Worm (Caenorhabditis elegans) whole organism, young adult: ENCODE measurements around the gene C14A6.12.

ENCODE experiments used
- B0035.1 ChIP-seq: sonication (generic microtip); optimal IDR thresholded peaks from 2 replicates; lab custom pipeline; 2016; ENCODE audit warnings: missing genetic modification characterization, mild to moderate bottlenecking, missing compliant biosample characterization, missing genotype, missing genetic modification reagents
- B0261.1 ChIP-seq: sonication (generic microtip); optimal IDR thresholded peaks from 2 replicates; lab custom pipeline; 2016; ENCODE audit warnings: mild to moderate bottlenecking, missing genetic modification characterization, moderate library complexity, missing compliant biosample characterization
- D2030.7 ChIP-seq: fragments of 200-800 bp; sonication (Bioruptor generic); IDR thresholded peaks from 2 replicates; pipeline ENCODE4 v1.3.6; 2022; ENCODE audit warnings: missing genetic modification reagents, missing genetic modification characterization, missing compliant biosample characterization
- F33H1.4 ChIP-seq: fragments of 200-800 bp; sonication (Bioruptor generic); IDR thresholded peaks from 2 replicates; pipeline ENCODE4 v1.3.6; 2022; ENCODE audit warnings: missing genetic modification reagents, missing genetic modification characterization, missing compliant biosample characterization
- F37B4.10 ChIP-seq: fragments of 200-800 bp; sonication (Bioruptor generic); IDR thresholded peaks from 2 replicates; pipeline ENCODE4 v1.3.6; 2022; ENCODE audit warnings: missing genetic modification characterization, missing compliant biosample characterization
- F39B2.1 ChIP-seq: fragments of 200-800 bp; sonication (Bioruptor generic); IDR thresholded peaks from 2 replicates; pipeline ENCODE4 v1.3.6; 2022; ENCODE audit warnings: missing genetic modification reagents, missing genetic modification characterization, missing compliant biosample characterization
- F49E8.2 ChIP-seq: sonication (generic microtip); optimal IDR thresholded peaks from 3 replicates; lab custom pipeline; 2017; ENCODE audit warnings: missing genetic modification characterization, mild to moderate bottlenecking, missing compliant biosample characterization, antibody characterized with exemption, moderate library complexity; ENCODE audit not compliant: insufficient read depth
- T26A5.8 ChIP-seq: sonication (generic microtip); optimal IDR thresholded peaks from 2 replicates; lab custom pipeline; 2016; ENCODE audit warnings: missing genetic modification characterization, missing compliant biosample characterization
- Y95B8A.8 ChIP-seq: fragments of 200-800 bp; sonication (Bioruptor generic); IDR thresholded peaks from 2 replicates; pipeline ENCODE4 v1.3.6; 2022; ENCODE audit warnings: missing genetic modification reagents, missing genetic modification characterization, missing compliant biosample characterization
- atf-7 ChIP-seq: sonication (generic microtip); optimal IDR thresholded peaks from 2 replicates; lab custom pipeline; 2017; ENCODE audit warnings: mild to moderate bottlenecking, missing genetic modification characterization, missing compliant biosample characterization
- athp-1 ChIP-seq: sonication (generic microtip); optimal IDR thresholded peaks from 2 replicates; lab custom pipeline; 2017; ENCODE audit warnings: mild to moderate bottlenecking, missing genetic modification characterization, missing compliant biosample characterization
- attf-3 ChIP-seq: fragments of 200-800 bp; sonication (Bioruptor generic); conservative IDR thresholded peaks from 2 replicates; pipeline ENCODE4 v1.3.6; 2022; ENCODE audit warnings: missing genetic modification reagents, missing genetic modification characterization, missing compliant biosample characterization
- bed-2 ChIP-seq: fragments of 200-800 bp; sonication (Bioruptor generic); IDR thresholded peaks from 2 replicates; pipeline ENCODE4 v1.3.6; 2022; ENCODE audit warnings: missing genetic modification reagents, missing genetic modification characterization, missing compliant biosample characterization
- ceh-91 ChIP-seq: fragments of 200-800 bp; sonication (Bioruptor generic); IDR thresholded peaks from 2 replicates; pipeline ENCODE4 v1.3.6; 2022; ENCODE audit warnings: missing genetic modification reagents, missing genetic modification characterization, missing compliant biosample characterization
- die-1 ChIP-seq: sonication (generic microtip); optimal IDR thresholded peaks from 2 replicates; lab custom pipeline; 2016; ENCODE audit warnings: missing genotype, mild to moderate bottlenecking, missing genetic modification characterization, missing compliant biosample characterization
- dox-1 ChIP-seq: fragments of 200-800 bp; sonication (Bioruptor generic); IDR thresholded peaks from 2 replicates; pipeline ENCODE4 v1.3.6; 2022; ENCODE audit warnings: missing genetic modification reagents, missing genetic modification characterization, missing compliant biosample characterization
- dpff-1 ChIP-seq: sonication (generic microtip); optimal IDR thresholded peaks from 2 replicates; lab custom pipeline; 2017; ENCODE audit warnings: mild to moderate bottlenecking, missing genetic modification characterization, missing compliant biosample characterization
- dpl-1 ChIP-seq: fragments of 150-350 bp; optimal IDR thresholded peaks from 2 replicates; lab custom pipeline; 2014; ENCODE audit warnings: missing biosample characterization, missing genetic modification reagents, missing genetic modification characterization
- egl-18 ChIP-seq: fragments of 200-800 bp; sonication (Bioruptor generic); IDR thresholded peaks from 2 replicates; pipeline ENCODE4 v1.3.6; 2022; ENCODE audit warnings: missing genetic modification reagents, missing genetic modification characterization, missing compliant biosample characterization
- him-1 ChIP-seq: sonication (generic microtip); optimal IDR thresholded peaks from 2 replicates; lab custom pipeline; 2016; ENCODE audit warnings: missing genotype, missing genetic modification reagents, missing genetic modification characterization, missing compliant biosample characterization
- hlh-12 ChIP-seq: sonication (generic microtip); optimal IDR thresholded peaks from 2 replicates; lab custom pipeline; 2016; ENCODE audit warnings: missing genetic modification characterization, missing compliant biosample characterization
- hlh-26 ChIP-seq: fragments of 200-800 bp; sonication (Bioruptor generic); conservative IDR thresholded peaks from 2 replicates; pipeline ENCODE4 v1.3.6; 2022; ENCODE audit warnings: missing genetic modification reagents, missing genetic modification characterization, missing compliant biosample characterization
- hmg-20 ChIP-seq: fragments of 200-800 bp; sonication (Bioruptor generic); IDR thresholded peaks from 2 replicates; pipeline ENCODE4 v1.3.6; 2022; ENCODE audit warnings: missing genetic modification reagents, missing genetic modification characterization, missing compliant biosample characterization
- hrde-1 ChIP-seq: sonication (generic microtip); optimal IDR thresholded peaks from 2 replicates; lab custom pipeline; 2016; ENCODE audit warnings: missing genetic modification characterization, mild to moderate bottlenecking, missing compliant biosample characterization, moderate library complexity, missing genotype, missing genetic modification reagents, borderline replicate concordance
- lsl-1 ChIP-seq: fragments of 200-800 bp; sonication (Bioruptor generic); optimal IDR thresholded peaks from 2 replicates; lab custom pipeline; 2018; ENCODE audit warnings: mild to moderate bottlenecking, missing genetic modification characterization, moderate library complexity, missing compliant biosample characterization
- madf-10 ChIP-seq: sonication (generic microtip); optimal IDR thresholded peaks from 2 replicates; lab custom pipeline; 2016; ENCODE audit warnings: mild to moderate bottlenecking, missing genetic modification characterization, missing compliant biosample characterization
- madf-8 ChIP-seq: fragments of 200-800 bp; sonication (Bioruptor generic); conservative IDR thresholded peaks from 2 replicates; pipeline ENCODE4 v1.3.6; 2022; ENCODE audit warnings: missing genetic modification reagents, missing genetic modification characterization, missing compliant biosample characterization
- nhr-120 ChIP-seq: fragments of 200-800 bp; sonication (Bioruptor generic); IDR thresholded peaks from 2 replicates; pipeline ENCODE4 v1.3.6; 2022; ENCODE audit warnings: missing genetic modification characterization, missing compliant biosample characterization
- nhr-80 ChIP-seq: sonication (generic microtip); optimal IDR thresholded peaks from 2 replicates; lab custom pipeline; 2016; ENCODE audit warnings: missing genetic modification characterization, missing compliant biosample characterization
- pbrm-1 ChIP-seq: fragments of 200-800 bp; sonication (Bioruptor generic); IDR thresholded peaks from 2 replicates; pipeline ENCODE4 v1.3.6; 2022; ENCODE audit warnings: missing genetic modification reagents, missing genetic modification characterization, missing compliant biosample characterization
- repo-1 ChIP-seq: sonication (generic microtip); optimal IDR thresholded peaks from 2 replicates; lab custom pipeline; 2017; ENCODE audit warnings: mild to moderate bottlenecking, missing genetic modification characterization, missing compliant biosample characterization
- rpc-1 ChIP-seq, 2 experiments: fragments of 150-350 bp in 1 of 2; sonication (generic microtip) in 1 of 2; optimal IDR thresholded peaks; 2 replicates each; lab custom pipeline; 2014 to 2018; ENCODE audit warnings: missing biosample characterization in 1 of 2, missing genetic modification characterization in 1 of 2, missing genetic modification reagents in 1 of 2, missing genotype in 1 of 2
- sdz-38 ChIP-seq: sonication (generic microtip); optimal IDR thresholded peaks from 2 replicates; lab custom pipeline; 2016; ENCODE audit warnings: missing genotype, missing genetic modification characterization, missing compliant biosample characterization
- sea-2 ChIP-seq: fragments of 200-800 bp; sonication (Bioruptor generic); IDR thresholded peaks from 2 replicates; pipeline ENCODE4 v1.3.6; 2022; ENCODE audit warnings: missing genetic modification characterization, missing compliant biosample characterization
- snpc-1.1 ChIP-seq: sonication (generic microtip); optimal IDR thresholded peaks from 2 replicates; lab custom pipeline; 2017; ENCODE audit warnings: missing genetic modification characterization, mild to moderate bottlenecking, missing compliant biosample characterization, antibody characterized with exemption, moderate library complexity, missing genotype, missing genetic modification reagents; ENCODE audit not compliant: insufficient read depth
- snpc-1.3 ChIP-seq: sonication (generic microtip); optimal IDR thresholded peaks from 2 replicates; lab custom pipeline; 2017; ENCODE audit warnings: missing genetic modification characterization, mild to moderate bottlenecking, missing compliant biosample characterization, antibody characterized with exemption, moderate library complexity, missing genotype, missing genetic modification reagents; ENCODE audit not compliant: insufficient read depth
- snpc-4 ChIP-seq, 5 experiments: fragments of 150-350 bp in 1 of 5; sonication (generic microtip) in 4 of 5; optimal IDR thresholded peaks; 2 replicates each; lab custom pipeline; 2014 to 2018; ENCODE audit warnings: missing genetic modification characterization in 5 of 5, missing biosample characterization in 3 of 5, antibody characterized with exemption in 2 of 5, mild to moderate bottlenecking in 2 of 5, missing compliant biosample characterization in 2 of 5, missing genotype in 2 of 5, moderate library complexity in 2 of 5, missing genetic modification reagents in 1 of 5
- unc-130 ChIP-seq: sonication (generic microtip); optimal IDR thresholded peaks from 2 replicates; lab custom pipeline; 2016; ENCODE audit warnings: missing genetic modification reagents, missing genetic modification characterization, missing compliant biosample characterization
- zfh-2 ChIP-seq: fragments of 200-800 bp; sonication (Bioruptor generic); conservative IDR thresholded peaks from 2 replicates; pipeline ENCODE4 v1.3.6; 2022; ENCODE audit warnings: missing genetic modification reagents, missing genetic modification characterization, missing compliant biosample characterization
- zim-3 ChIP-seq: sonication (generic microtip); optimal IDR thresholded peaks from 2 replicates; lab custom pipeline; 2017; ENCODE audit warnings: mild to moderate bottlenecking, missing genetic modification characterization, moderate library complexity, missing compliant biosample characterization
- ztf-22 ChIP-seq: fragments of 200-800 bp; sonication (Bioruptor generic); optimal IDR thresholded peaks from 2 replicates; lab custom pipeline; 2018; ENCODE audit warnings: mild to moderate bottlenecking, missing genetic modification characterization, moderate library complexity, missing compliant biosample characterization
- ztf-6 ChIP-seq: fragments of 200-800 bp; sonication (Bioruptor generic); IDR thresholded peaks from 2 replicates; pipeline ENCODE4 v1.3.6; 2022; ENCODE audit warnings: missing genetic modification reagents, missing genetic modification characterization, missing compliant biosample characterization

C14A6.12 gene

ce11 chrV:18128545-18128944, 33.9 kb downstream of the C14A6.12 start:
- TF ChIP-seq madf-8 (GFP tag; lab: Robert Waterston, UW) (no peak), hlh-26 (GFP tag; lab: Robert Waterston, UW) (no peak), atf-7 (tag; lab: Kevin White, UChicago) (no peak), ztf-22 (GFP tag; lab: Kevin White, UChicago) (no peak), hmg-20 (no peak), B0035.1 (tag; lab: Kevin White, UChicago) (no peak), unc-130 (GFP tag; lab: Kevin White, UChicago) (no peak), T26A5.8 (tag; lab: Kevin White, UChicago) (no peak), ceh-91 (GFP tag; lab: Robert Waterston, UW) (no peak), him-1 (no peak), B0261.1 (tag; lab: Kevin White, UChicago) (no peak), attf-3 (no peak), F37B4.10 (GFP tag; lab: Robert Waterston, UW) (no peak), hrde-1 (tag; lab: Kevin White, UChicago) (no peak), snpc-1.1 (tag; lab: Kevin White, UChicago) (no peak), zfh-2 (GFP tag; lab: Robert Waterston, UW) (no peak), F33H1.4 (GFP tag; lab: Robert Waterston, UW) (no peak), dox-1 (GFP tag; lab: Robert Waterston, UW) (no peak), ztf-6 (GFP tag; lab: Robert Waterston, UW) (no peak)

DNA sequence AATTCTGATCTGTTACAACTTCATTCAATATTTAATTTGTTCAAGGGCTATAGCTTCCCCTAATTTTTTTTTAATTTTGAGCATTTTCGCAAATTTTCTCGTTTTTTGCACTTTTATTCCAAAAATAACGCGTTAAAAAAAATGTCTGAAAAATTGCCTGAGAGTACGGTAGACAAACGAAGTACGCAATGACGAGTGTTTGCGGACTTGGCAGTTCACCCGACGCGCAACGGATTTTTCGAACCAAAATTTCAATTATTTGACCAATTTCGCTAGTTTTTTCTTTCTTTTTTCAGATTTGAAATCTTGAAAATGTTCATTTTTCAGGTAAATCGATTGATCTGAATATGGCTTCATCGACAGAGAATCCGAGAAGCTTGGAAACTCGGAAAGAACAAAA, 35.3 kb downstream of the C14A6.12 start, which contains the start of gene fbxa-211:
TSS of gene fbxa-211 (plus strand) at position 328 of the 400 bp plus-strand sequence.
- TF ChIP-seq snpc-1.3 (tag; lab: Kevin White, UChicago) (peak; percentile 32), F49E8.2 (tag; lab: Kevin White, UChicago) (peak; percentile 43), athp-1 (tag; lab: Kevin White, UChicago) (no peak), snpc-4 (GFP tag; optimal IDR thresholded peaks at IDR 0.05; lab: Kevin White, UChicago) (no peak), snpc-4 (tag; optimal IDR thresholded peaks at IDR 0.05; lab: Kevin White, UChicago) (no peak), lsl-1 (peak; percentile 71)
- TF ChIP-seq, all 124 proteins: peak for 3

DNA sequence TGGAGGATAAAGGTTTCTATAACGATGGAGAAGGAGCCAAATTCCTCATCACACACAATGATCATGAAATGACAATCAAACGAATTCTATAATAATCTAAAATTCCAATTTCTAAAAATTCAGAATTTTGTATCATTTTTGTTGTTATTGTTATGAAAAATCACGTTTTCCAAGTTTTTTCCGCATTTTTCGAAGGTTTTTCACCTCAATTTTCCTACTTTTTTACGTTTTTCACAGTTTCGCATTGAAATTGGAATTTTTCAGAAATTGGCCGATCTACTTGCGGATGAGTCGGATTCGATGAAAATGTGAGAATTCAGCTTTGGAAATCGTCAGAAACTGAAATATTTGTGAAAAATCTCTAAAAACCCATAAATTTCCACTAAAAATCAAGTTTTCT, 37.4 kb downstream of the C14A6.12 start, which contains the start of gene fbxa-210:
TSS of gene fbxa-210 (plus strand) at position 301 of the 400 bp plus-strand sequence.
- TF ChIP-seq unc-130 (GFP tag; lab: Kevin White, UChicago) = no peak
- no peak for TF ChIP-seq die-1 (tag; lab: Kevin White, UChicago)
- TF ChIP-seq madf-10 (tag; lab: Kevin White, UChicago) = no peak
- TF ChIP-seq nhr-120 (GFP tag; lab: Robert Waterston, UW) = no peak
- no peak for TF ChIP-seq D2030.7 (GFP tag; lab: Robert Waterston, UW)
- no peak for TF ChIP-seq F39B2.1 (GFP tag; lab: Robert Waterston, UW)
- no peak for TF ChIP-seq bed-2 (GFP tag; lab: Robert Waterston, UW)
- no peak for TF ChIP-seq nhr-80 (tag; lab: Kevin White, UChicago)
- TF ChIP-seq zim-3 = no peak
- TF ChIP-seq, all 124 proteins: peak for 0

ce11 chrV:18123639-18124038, 38.8 kb downstream of the C14A6.12 start, which contains the start of gene fbxa-107:
TSS of gene fbxa-107 (plus strand) at chrV:18123939.
- TF ChIP-seq snpc-1.1 (tag; lab: Kevin White, UChicago) (no peak), dpl-1 (GFP tag; lab: Kevin White, UChicago) (no peak), sea-2 (GFP tag; lab: Robert Waterston, UW) (no peak), repo-1 (no peak), pbrm-1 (GFP tag; lab: Robert Waterston, UW) (no peak), lsl-1 (no peak), Y95B8A.8 (GFP tag; lab: Robert Waterston, UW) (no peak), nhr-120 (GFP tag; lab: Robert Waterston, UW) (no peak), sdz-38 (tag; lab: Kevin White, UChicago) (no peak), egl-18 (GFP tag; lab: Robert Waterston, UW) (no peak), rpc-1 (optimal IDR thresholded peaks at IDR 0.05; lab: Kevin White, UChicago) (no peak), rpc-1 (tag; optimal IDR thresholded peaks at IDR 0.05; lab: Kevin White, UChicago) (no peak), dpff-1 (tag; lab: Kevin White, UChicago) (no peak), hrde-1 (tag; lab: Kevin White, UChicago) (no peak), hlh-12 (no peak)
